Worm (Caenorhabditis elegans): ENCODE measurements around the gene cki-1.

cki-1 gene

DNA sequence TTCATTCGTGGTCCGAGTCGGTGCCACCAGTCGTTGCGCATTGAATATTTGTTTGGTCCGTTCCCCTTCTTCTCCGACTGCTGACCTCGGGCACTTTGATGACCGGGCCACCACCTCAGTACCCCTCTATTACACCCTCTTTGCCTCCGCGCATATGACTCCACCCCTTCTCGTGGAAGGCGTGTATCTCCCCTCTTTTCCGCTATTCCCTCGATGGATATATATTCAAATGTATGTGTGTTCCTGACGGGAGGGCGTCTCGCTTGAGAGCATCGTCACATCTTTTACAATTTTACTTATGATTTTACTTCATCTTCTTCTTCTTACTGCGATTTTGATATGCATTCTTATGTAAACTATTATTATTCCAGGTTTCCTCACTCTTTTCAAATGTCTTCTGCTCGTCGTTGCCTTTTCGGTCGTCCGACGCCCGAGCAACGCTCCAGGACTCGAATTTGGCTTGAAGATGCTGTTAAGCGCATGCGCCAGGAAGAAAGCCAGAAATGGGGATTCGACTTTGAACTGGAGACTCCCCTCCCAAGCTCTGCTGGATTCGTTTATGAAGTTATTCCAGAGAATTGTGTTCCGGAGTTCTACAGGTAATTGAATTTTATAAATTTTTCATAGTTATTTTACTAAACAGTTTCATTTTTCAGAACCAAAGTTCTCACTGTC, at the start of gene cki-1:
Gene cki-1, plus strand, starts transcription at position 372 of the 675 bp plus-strand sequence.
- TF ChIP-seq ceh-40 (GFP tag; IDR thresholded peaks at IDR 0.05) (no peak), madf-3 (GFP tag; IDR thresholded peaks at IDR 0.05) (no peak), zfh-2 (GFP tag; conservative IDR thresholded peaks at IDR 0.05) (peak; percentile 42; the same call in 1 of the 2 replicates), nhr-90 (tag; optimal IDR thresholded peaks at IDR 0.05) (no peak)

DNA sequence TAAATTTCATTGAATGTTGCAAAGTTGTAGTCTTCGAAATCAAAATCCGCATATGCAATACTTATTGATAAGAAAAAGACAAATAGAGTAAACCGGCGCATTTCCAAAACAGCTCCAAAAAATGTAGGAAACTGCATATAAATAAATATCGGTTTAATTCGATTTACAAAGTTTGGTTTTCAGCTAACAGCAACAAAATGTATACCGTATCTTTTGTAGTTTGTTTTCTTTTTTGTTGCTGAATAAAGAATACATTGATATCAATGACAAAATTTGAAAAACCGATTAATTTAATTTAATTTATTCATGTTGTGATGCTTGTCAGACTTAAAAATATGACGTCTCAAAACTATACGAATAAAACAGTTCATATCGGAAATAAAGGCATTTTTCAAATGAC, 49.6 kb upstream of the cki-1 start, which contains the start of gene B0228.8:
Gene B0228.8, minus strand, starts transcription at position 101 of the 400 bp plus-strand sequence.
- no peak for TF ChIP-seq ztf-26 (tag; optimal IDR thresholded peaks at IDR 0.05)
- no peak for TF ChIP-seq efl-1 (GFP tag; optimal IDR thresholded peaks at IDR 0.05)
- TF ChIP-seq ekl-4 (GFP tag; IDR thresholded peaks at IDR 0.05) = no peak
- no peak for TF ChIP-seq ztf-25 (GFP tag; IDR thresholded peaks at IDR 0.05)
- TF ChIP-seq sea-2 (GFP tag; IDR thresholded peaks at IDR 0.05) = no peak
- no peak for TF ChIP-seq atf-7 (tag; optimal IDR thresholded peaks at IDR 0.05)
- TF ChIP-seq mel-28 (tag; optimal IDR thresholded peaks at IDR 0.05; ENCODE audit: borderline replicate concordance) = no peak
- TF ChIP-seq fkh-3 (tag; optimal IDR thresholded peaks at IDR 0.05) = no peak
- no peak for TF ChIP-seq mcd-1 (GFP tag; IDR thresholded peaks at IDR 0.05)
- no peak for TF ChIP-seq ceh-79 (tag; optimal IDR thresholded peaks at IDR 0.05)
- no peak for TF ChIP-seq ets-4 (GFP tag; optimal IDR thresholded peaks at IDR 0.05)
- no peak for TF ChIP-seq sdz-38 (tag; optimal IDR thresholded peaks at IDR 0.05)
- TF ChIP-seq lin-54 (GFP tag; optimal IDR thresholded peaks at IDR 0.05) = no peak
- TF ChIP-seq F22D6.2 (tag; optimal IDR thresholded peaks at IDR 0.05) = no peak
- no peak for TF ChIP-seq Y53F4B.3 (GFP tag; IDR thresholded peaks at IDR 0.05)
- no peak for TF ChIP-seq lsy-27 (tag; optimal IDR thresholded peaks at IDR 0.05; ENCODE audit: borderline replicate concordance, insufficient read depth)
- no peak for TF ChIP-seq tbx-9 (tag; optimal IDR thresholded peaks at IDR 0.05; ENCODE audit: borderline replicate concordance)
- no peak for TF ChIP-seq pha-4 (tag; optimal IDR thresholded peaks at IDR 0.05)

DNA sequence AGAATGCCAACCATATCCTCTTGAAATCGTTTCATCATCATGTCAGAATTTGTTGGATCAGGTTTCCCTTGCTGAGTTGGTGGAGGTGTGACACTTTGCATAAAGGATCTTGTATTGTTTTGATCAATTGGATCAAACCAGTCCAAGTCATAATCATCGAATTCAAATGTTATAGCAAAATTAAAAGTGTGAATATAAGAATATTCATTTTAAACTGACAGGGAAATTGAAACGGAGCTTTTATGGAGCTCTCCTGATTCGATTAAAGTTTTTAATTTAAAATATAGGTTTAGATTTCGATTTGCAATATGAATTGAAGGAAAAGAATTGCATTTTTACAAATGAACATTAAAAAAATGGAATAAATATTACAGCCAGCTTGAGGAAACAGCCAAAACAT, 47.5 kb upstream of the cki-1 start, which contains the start of gene B0228.9:
Gene B0228.9, minus strand, starts transcription at position 101 of the 400 bp plus-strand sequence.
- TF ChIP-seq dpff-1 (tag; optimal IDR thresholded peaks at IDR 0.05) (no peak), D2030.7 (GFP tag; IDR thresholded peaks at IDR 0.05) (no peak), lsl-1 (GFP tag; optimal IDR thresholded peaks at IDR 0.05) (no peak), nhr-120 (GFP tag; IDR thresholded peaks at IDR 0.05) (no peak), nhr-27 (tag; optimal IDR thresholded peaks at IDR 0.05) (no peak), gei-17 (GFP tag; optimal IDR thresholded peaks at IDR 0.05) (no peak)

DNA sequence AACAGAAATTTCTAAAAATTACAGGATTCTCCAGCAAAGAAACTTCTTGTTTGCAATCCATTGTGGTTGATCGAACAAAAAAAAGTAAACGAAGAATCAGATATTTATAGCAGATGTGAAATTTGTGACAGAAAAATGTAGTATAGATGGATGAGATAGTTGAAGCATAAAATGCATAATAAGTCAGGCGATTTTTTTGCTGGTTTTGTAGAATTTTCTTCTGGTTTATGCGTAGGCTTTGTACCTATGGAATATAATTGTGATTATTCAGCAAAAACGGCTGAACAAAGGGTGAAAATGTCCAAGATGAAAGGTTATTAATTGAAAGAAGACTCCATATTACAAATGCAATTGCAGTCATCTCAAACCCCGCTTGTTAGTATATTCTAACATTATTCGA, 45.6 kb upstream of the cki-1 start, which contains the start of gene srh-39:
Gene srh-39, minus strand, starts transcription at position 101 of the 400 bp plus-strand sequence.
- TF ChIP-seq attf-5 (GFP tag; optimal IDR thresholded peaks at IDR 0.05) (no peak), rpc-1 (optimal IDR thresholded peaks at IDR 0.05) (no peak), rpc-1 (tag; optimal IDR thresholded peaks at IDR 0.05) (no peak), snpc-3.4 (tag; optimal IDR thresholded peaks at IDR 0.05) (no peak), mel-28 (tag; optimal IDR thresholded peaks at IDR 0.05; ENCODE audit: borderline replicate concordance) (no peak), efl-1 (GFP tag; optimal IDR thresholded peaks at IDR 0.05) (no peak), dpff-1 (tag; optimal IDR thresholded peaks at IDR 0.05) (no peak), athp-1 (tag; optimal IDR thresholded peaks at IDR 0.05) (no peak), rec-8 (tag; optimal IDR thresholded peaks at IDR 0.05) (no peak), pha-4 (tag; optimal IDR thresholded peaks at IDR 0.05) (no peak), F33H1.4 (GFP tag; IDR thresholded peaks at IDR 0.05) (no peak), nfya-2 (GFP tag; IDR thresholded peaks at IDR 0.05) (no peak), lin-35 (GFP tag; optimal IDR thresholded peaks at IDR 0.05) (no peak), snpc-4 (GFP tag; optimal IDR thresholded peaks at IDR 0.05) (no peak), snpc-4 (tag; optimal IDR thresholded peaks at IDR 0.05) (no peak), Y67H2A.10 (GFP tag; conservative IDR thresholded peaks at IDR 0.05) (no peak), ztf-25 (GFP tag; IDR thresholded peaks at IDR 0.05) (no peak)

Measured in whole organism, young adult.